Worm (Caenorhabditis elegans): ENCODE results near the gene ctbp-1.

- TF ChIP-seq B0310.2 (tag; optimal IDR thresholded peaks at IDR 0.05) (no peak), ets-7 (tag; optimal IDR thresholded peaks at IDR 0.05) (no peak), scrt-1 (GFP tag; IDR thresholded peaks at IDR 0.05) (no peak), ama-1 (optimal IDR thresholded peaks at IDR 0.05) (no peak), ceh-36 (tag; optimal IDR thresholded peaks at IDR 0.05) (no peak), tbx-11 (GFP tag; IDR thresholded peaks at IDR 0.05) (no peak)
Observed at ce11 chrX:5919097-5919496, 56.6 kb downstream of the ctbp-1 start, which contains the start of gene capa-1.

All from whole organism, early embryonic.